Worm (Caenorhabditis elegans) whole organism, L3 larva: ENCODE data around the gene B0280.9.

Experiments
- daf-12 ChIP-seq: fragments of 150-350 bp; optimal IDR thresholded peaks from 2 replicates; lab custom pipeline; 2014; ENCODE audit warnings: missing biosample characterization, missing genetic modification reagents, missing genetic modification characterization
- pqm-1 ChIP-seq: fragments of 150-350 bp; optimal IDR thresholded peaks from 2 replicates; lab custom pipeline; 2017; ENCODE audit warnings: missing biosample characterization, missing genetic modification characterization, inconsistent platforms
- snpc-4 ChIP-seq: fragments of 150-350 bp; optimal IDR thresholded peaks from 2 replicates; lab custom pipeline; 2014; ENCODE audit warnings: missing biosample characterization, missing genetic modification characterization
- unc-62 ChIP-seq: fragments of 150-350 bp; sonication (generic microtip); optimal IDR thresholded peaks from 4 replicates; lab custom pipeline; 2014; ENCODE audit warnings: missing biosample characterization, missing genetic modification reagents, missing genetic modification characterization
- ztf-4 ChIP-seq: fragments of 150-350 bp; optimal IDR thresholded peaks from 2 replicates; lab custom pipeline; 2014; ENCODE audit warnings: missing biosample characterization, missing genetic modification characterization

DNA sequence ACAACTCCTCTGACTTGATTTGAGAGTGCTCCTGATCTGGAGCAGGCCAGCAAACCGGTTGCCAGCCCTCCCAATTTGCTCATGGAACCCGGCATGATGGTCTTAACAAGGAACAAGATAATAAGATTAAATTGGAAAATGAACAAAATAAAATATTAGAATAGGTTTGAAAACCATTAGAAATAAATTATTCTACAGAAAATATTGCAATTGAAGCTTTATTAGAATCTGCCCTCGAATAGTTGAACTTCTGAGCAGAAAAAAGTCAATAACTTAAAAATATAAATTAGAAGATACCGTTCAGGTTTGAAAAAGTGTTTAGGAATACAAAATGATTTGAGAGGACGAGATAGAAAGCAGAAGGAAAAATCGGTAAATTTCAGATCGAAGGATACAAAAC lies 36.0 kb upstream of the B0280.9 start, which contains the start of gene nuo-4:
- TF ChIP-seq pqm-1: no peak
- no peak for TF ChIP-seq snpc-4
- no peak for TF ChIP-seq daf-12 (tag; lab: Kevin White, UChicago)
- TF ChIP-seq unc-62 (GFP tag; lab: Kevin White, UChicago): no peak
- TF ChIP-seq ztf-4 (tag; lab: Kevin White, UChicago): no peak
